Worm (Caenorhabditis elegans) whole organism, L1 larva: ENCODE data around the gene ncx-6.

ENCODE experiments used
- blmp-1 ChIP-seq: fragments of 150-350 bp; optimal IDR thresholded peaks from 2 replicates; lab custom pipeline; 2014; ENCODE audit warnings: missing biosample characterization, missing genetic modification characterization
- egl-27 ChIP-seq, 2 experiments: fragments of 150-350 bp in 1 of 2; sonication (generic microtip); optimal IDR thresholded peaks; 3 replicates each; lab custom pipeline; 2017 to 2018; ENCODE audit warnings: missing biosample characterization in 2 of 2, missing genetic modification characterization in 2 of 2, missing genetic modification reagents in 2 of 2
- jun-1 ChIP-seq: fragments of 150-350 bp; optimal IDR thresholded peaks from 2 replicates; lab custom pipeline; 2014; ENCODE audit warnings: missing biosample characterization, missing genetic modification reagents, missing genetic modification characterization
- lin-13 ChIP-seq: fragments of 150-350 bp; optimal IDR thresholded peaks from 2 replicates; lab custom pipeline; 2014; ENCODE audit warnings: missing biosample characterization, missing genetic modification reagents, missing genetic modification characterization
- nhr-237 ChIP-seq: fragments of 150-350 bp; optimal IDR thresholded peaks from 2 replicates; lab custom pipeline; 2014; ENCODE audit warnings: missing biosample characterization, missing genetic modification characterization
- nhr-77 ChIP-seq: fragments of 150-350 bp; optimal IDR thresholded peaks from 2 replicates; lab custom pipeline; 2014; ENCODE audit warnings: missing biosample characterization, missing genetic modification characterization
- rnt-1 ChIP-seq: sonication (generic microtip); optimal IDR thresholded peaks from 2 replicates; lab custom pipeline; 2016; ENCODE audit warnings: mild to moderate bottlenecking, missing genetic modification characterization, moderate library complexity, missing compliant biosample characterization
- snpc-4 ChIP-seq: fragments of 150-350 bp; optimal IDR thresholded peaks from 2 replicates; lab custom pipeline; 2014; ENCODE audit warnings: missing biosample characterization, missing genetic modification characterization
- xbp-1 ChIP-seq: sonication (generic microtip); optimal IDR thresholded peaks from 2 replicates; lab custom pipeline; 2016; ENCODE audit warnings: missing genetic modification characterization, missing compliant biosample characterization

ce11 chrIII:9695379-9695778, 18.4 kb downstream of the ncx-6 start:
- TF ChIP-seq snpc-4 (tag; lab: Kevin White, UChicago) (no peak), nhr-237 (tag; lab: Kevin White, UChicago) (no peak), xbp-1 (tag; lab: Kevin White, UChicago) (no peak), lin-13 (GFP tag; lab: Kevin White, UChicago) (no peak), blmp-1 (tag; lab: Kevin White, UChicago) (peak; percentile 14), rnt-1 (tag; lab: Kevin White, UChicago) (peak; percentile 7), egl-27 (tag; optimal IDR thresholded peaks at IDR 0.05; lab: Kevin White, UChicago) (no peak), nhr-77 (tag; lab: Kevin White, UChicago) (no peak), jun-1 (no peak)
